Worm (Caenorhabditis elegans): ENCODE data around the gene ubq-1.

ce11 chrIII:5908408-5908807 lies 31.6 kb upstream of the ubq-1 start, which contains the start of gene C28H8.3:
- no peak for TF ChIP-seq ztf-11 (tag; optimal IDR thresholded peaks at IDR 0.05)
- no peak for TF ChIP-seq blmp-1 (tag; optimal IDR thresholded peaks at IDR 0.05; ENCODE audit: insufficient read depth)
- no peak for TF ChIP-seq crh-2 (tag; optimal IDR thresholded peaks at IDR 0.05)
- TF ChIP-seq skn-1 (tag; optimal IDR thresholded peaks at IDR 0.05), result no peak
- no peak for TF ChIP-seq nhr-21 (tag; optimal IDR thresholded peaks at IDR 0.05)
- TF ChIP-seq nhr-77 (tag; optimal IDR thresholded peaks at IDR 0.05), result no peak
- no peak for TF ChIP-seq ztf-4 (tag; optimal IDR thresholded peaks at IDR 0.05)
- TF ChIP-seq egl-27 (tag; optimal IDR thresholded peaks at IDR 0.05), result no peak
- no peak for TF ChIP-seq fos-1 (tag; optimal IDR thresholded peaks at IDR 0.05)
- TF ChIP-seq nhr-11 (tag; optimal IDR thresholded peaks at IDR 0.05), result no peak
- TF ChIP-seq ceh-16 (tag; optimal IDR thresholded peaks at IDR 0.05), result no peak
